Worm (Caenorhabditis elegans) whole organism, L4/young adult: ENCODE results near the gene B0001.3.

ENCODE experiments used
- W03F9.2 ChIP-seq: fragments of 150-350 bp; optimal IDR thresholded peaks from 2 replicates; lab custom pipeline; 2014; ENCODE audit warnings: missing biosample characterization, missing genetic modification characterization
- dao-5 ChIP-seq: sonication (generic microtip); optimal IDR thresholded peaks from 2 replicates; lab custom pipeline; 2016; ENCODE audit warnings: missing genotype, missing genetic modification characterization, moderate library complexity, missing compliant biosample characterization
- him-1 ChIP-seq: sonication (generic microtip); optimal IDR thresholded peaks from 2 replicates; lab custom pipeline; 2016; ENCODE audit warnings: missing genotype, missing genetic modification reagents, missing genetic modification characterization, missing compliant biosample characterization

DNA sequence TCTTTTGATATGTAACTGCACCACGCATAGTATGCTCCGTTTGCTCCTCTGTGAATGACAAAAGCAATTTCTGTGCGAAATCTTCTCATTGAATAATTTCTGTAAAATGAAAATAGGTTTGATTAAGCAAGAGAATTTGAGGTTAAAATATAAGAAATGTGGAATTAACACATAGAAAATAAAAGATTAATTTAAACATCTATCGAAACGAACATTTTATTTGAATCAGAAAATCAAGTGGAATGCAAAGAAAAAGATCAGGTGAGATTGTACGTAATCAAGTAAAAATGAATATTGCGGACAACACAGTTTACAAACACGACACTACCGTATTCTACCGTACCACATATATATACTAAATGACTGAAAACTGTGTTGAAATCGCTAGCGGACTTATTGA lies 4.6 kb downstream of the B0001.3 start, which contains the start of gene B0001.8:
- no peak for TF ChIP-seq W03F9.2
- no peak for TF ChIP-seq him-1 (tag; lab: Kevin White, UChicago)
- no peak for TF ChIP-seq dao-5
